Fruit fly (Drosophila melanogaster) whole organism: ENCODE data around the gene CG3662.

Experiments
- pan ChIP-seq: fragments of >200 bp; optimal IDR thresholded peaks from 2 replicates; lab custom pipeline; 2017
- psq ChIP-seq: fragments of >200 bp; optimal IDR thresholded peaks from 2 replicates; lab custom pipeline; 2017
- usp ChIP-seq: fragments of >200 bp; optimal IDR thresholded peaks from 2 replicates; lab custom pipeline; 2017; ENCODE audit warnings: missing biosample characterization, missing genetic modification characterization, mixed read lengths

DNA sequence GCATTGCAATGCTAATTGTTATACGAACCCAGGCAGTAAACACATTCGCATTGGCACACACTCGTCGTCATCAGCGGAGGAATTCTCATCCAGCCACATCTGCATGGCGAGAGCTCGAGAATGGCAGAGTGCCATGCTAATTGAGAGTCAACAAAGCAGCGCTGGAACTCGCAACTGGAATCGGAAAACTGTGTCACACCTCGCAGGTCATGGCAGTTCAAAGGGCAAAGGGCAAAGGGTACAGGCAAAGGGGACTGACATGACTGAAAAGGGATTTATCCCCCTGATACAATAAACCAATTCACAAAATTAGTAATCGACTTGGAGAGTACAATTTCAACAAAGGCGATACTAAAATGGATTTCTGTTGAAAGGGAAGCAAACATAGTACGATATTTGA is 18.9 kb downstream of the CG3662 start:
- no peak for TF ChIP-seq pan (lab: Kevin White, UChicago)
- no peak for TF ChIP-seq psq (lab: Kevin White, UChicago)
- no peak for TF ChIP-seq usp (GFP tag; lab: Kevin White, UChicago)
